Worm (Caenorhabditis elegans) whole organism, L1 larva: ENCODE results near the gene C50C3.5.

Source experiments
- C04F5.9 ChIP-seq: sonication (generic microtip); optimal IDR thresholded peaks from 2 replicates; lab custom pipeline; 2016; ENCODE audit warnings: missing genetic modification characterization, missing compliant biosample characterization
- C16A3.4 ChIP-seq: fragments of 150-350 bp; optimal IDR thresholded peaks from 2 replicates; lab custom pipeline; 2014; ENCODE audit warnings: missing biosample characterization, missing genetic modification characterization
- F16B12.6 ChIP-seq: fragments of 150-350 bp; optimal IDR thresholded peaks from 2 replicates; lab custom pipeline; 2014; ENCODE audit warnings: missing biosample characterization, missing genetic modification characterization
- Y116A8C.19 ChIP-seq: sonication (generic microtip); optimal IDR thresholded peaks from 2 replicates; lab custom pipeline; 2016; ENCODE audit warnings: missing compliant biosample characterization, missing genetic modification characterization, borderline replicate concordance
- aha-1 ChIP-seq: fragments of 150-350 bp; optimal IDR thresholded peaks from 2 replicates; lab custom pipeline; 2014; ENCODE audit warnings: missing biosample characterization, missing genetic modification characterization
- ama-1 ChIP-seq: fragments of 150-350 bp; optimal IDR thresholded peaks from 2 replicates; lab custom pipeline; 2014
- ceh-8 ChIP-seq: fragments of 200-800 bp; sonication (Bioruptor generic); optimal IDR thresholded peaks from 2 replicates; lab custom pipeline; 2018; ENCODE audit warnings: mild to moderate bottlenecking, missing genetic modification characterization, moderate library complexity, missing compliant biosample characterization
- ceh-82 ChIP-seq, 3 experiments: fragments of 150-350 bp in 1 of 3; sonication (generic microtip) in 2 of 3; optimal IDR thresholded peaks; 2 replicates each; lab custom pipeline; 2014 to 2017; ENCODE audit warnings: missing biosample characterization in 3 of 3, missing genetic modification characterization in 3 of 3
- ceh-88 ChIP-seq: fragments of 200-800 bp; sonication (Bioruptor generic); IDR thresholded peaks from 2 replicates; pipeline ENCODE4 v1.3.6; 2022; ENCODE audit warnings: missing genetic modification characterization, missing compliant biosample characterization
- dpl-1 ChIP-seq, 3 experiments: fragments of 150-350 bp in 2 of 3; sonication (generic microtip) in 1 of 3; optimal IDR thresholded peaks; 2 replicates each; lab custom pipeline; 2014 to 2017; ENCODE audit warnings: missing biosample characterization in 3 of 3, missing genetic modification characterization in 3 of 3, missing genetic modification reagents in 3 of 3
- dsc-1 ChIP-seq: sonication (generic microtip); optimal IDR thresholded peaks from 2 replicates; lab custom pipeline; 2016; ENCODE audit warnings: mild to moderate bottlenecking, missing genetic modification characterization, missing compliant biosample characterization
- egl-13 ChIP-seq: sonication (generic microtip); optimal IDR thresholded peaks from 2 replicates; lab custom pipeline; 2016; ENCODE audit warnings: missing genotype, missing genetic modification reagents, missing genetic modification characterization, missing compliant biosample characterization
- ets-5 ChIP-seq: fragments of 200-800 bp; sonication (Bioruptor generic); IDR thresholded peaks from 2 replicates; pipeline ENCODE4 v1.3.6; 2022; ENCODE audit warnings: missing genetic modification characterization, missing compliant biosample characterization
- fkh-10 ChIP-seq: sonication (generic microtip); optimal IDR thresholded peaks from 2 replicates; lab custom pipeline; 2017; ENCODE audit warnings: missing biosample characterization, missing genetic modification reagents, missing genetic modification characterization
- fkh-8 ChIP-seq: sonication (generic microtip); optimal IDR thresholded peaks from 2 replicates; lab custom pipeline; 2016; ENCODE audit warnings: mild to moderate bottlenecking, missing genetic modification characterization, missing compliant biosample characterization
- hpl-2 ChIP-seq: fragments of 150-350 bp; optimal IDR thresholded peaks from 2 replicates; lab custom pipeline; 2014; ENCODE audit warnings: missing biosample characterization, missing genetic modification reagents, missing genetic modification characterization
- jun-1 ChIP-seq: fragments of 150-350 bp; optimal IDR thresholded peaks from 2 replicates; lab custom pipeline; 2014; ENCODE audit warnings: missing biosample characterization, missing genetic modification reagents, missing genetic modification characterization
- lin-14 ChIP-seq: fragments of 200-800 bp; sonication (Bioruptor generic); optimal IDR thresholded peaks from 2 replicates; lab custom pipeline; 2018; ENCODE audit warnings: mild to moderate bottlenecking, missing genetic modification characterization, moderate library complexity, missing compliant biosample characterization
- lin-35 ChIP-seq, 2 experiments: fragments of 150-350 bp; optimal IDR thresholded peaks; 2 replicates each; lab custom pipeline; 2014; ENCODE audit warnings: missing biosample characterization in 2 of 2, missing genetic modification characterization in 2 of 2, missing genetic modification reagents in 2 of 2
- lsy-2 ChIP-seq, 2 experiments: fragments of 150-350 bp; optimal IDR thresholded peaks; 2 replicates each; lab custom pipeline; 2014; ENCODE audit warnings: missing biosample characterization in 2 of 2, missing genetic modification characterization in 2 of 2
- mdl-1 ChIP-seq, 2 experiments: fragments of 150-350 bp; optimal IDR thresholded peaks; 2 replicates each; lab custom pipeline; 2014 to 2017; ENCODE audit warnings: missing biosample characterization in 2 of 2, missing genetic modification characterization in 2 of 2, inconsistent platforms in 1 of 2
- mef-2 ChIP-seq: fragments of 150-350 bp; optimal IDR thresholded peaks from 2 replicates; lab custom pipeline; 2014; ENCODE audit warnings: missing biosample characterization, missing genetic modification characterization
- mep-1 ChIP-seq: fragments of 150-350 bp; optimal IDR thresholded peaks from 2 replicates; lab custom pipeline; 2014; ENCODE audit warnings: missing biosample characterization, missing genetic modification characterization
- nhr-11 ChIP-seq: fragments of 150-350 bp; optimal IDR thresholded peaks from 2 replicates; lab custom pipeline; 2014; ENCODE audit warnings: missing biosample characterization, missing genetic modification characterization
- nhr-12 ChIP-seq: sonication (generic microtip); optimal IDR thresholded peaks from 2 replicates; lab custom pipeline; 2017; ENCODE audit warnings: missing biosample characterization, missing genetic modification characterization
- nhr-19 ChIP-seq: fragments of 200-800 bp; sonication (Bioruptor generic); conservative IDR thresholded peaks from 2 replicates; pipeline ENCODE4 v1.3.6; 2022; ENCODE audit warnings: missing genetic modification characterization, missing compliant biosample characterization
- nhr-237 ChIP-seq: fragments of 150-350 bp; optimal IDR thresholded peaks from 2 replicates; lab custom pipeline; 2014; ENCODE audit warnings: missing biosample characterization, missing genetic modification characterization
- nhr-28 ChIP-seq: fragments of 150-350 bp; optimal IDR thresholded peaks from 2 replicates; lab custom pipeline; 2014; ENCODE audit warnings: missing biosample characterization, missing genetic modification characterization
- nhr-47 ChIP-seq: sonication (generic microtip); optimal IDR thresholded peaks from 2 replicates; lab custom pipeline; 2016; ENCODE audit warnings: mild to moderate bottlenecking, missing genetic modification characterization, moderate library complexity, missing compliant biosample characterization
- nhr-71 ChIP-seq: sonication (generic microtip); optimal IDR thresholded peaks from 2 replicates; lab custom pipeline; 2016; ENCODE audit warnings: mild to moderate bottlenecking, missing genetic modification characterization, moderate library complexity, missing compliant biosample characterization
- nhr-84 ChIP-seq: sonication (generic microtip); optimal IDR thresholded peaks from 2 replicates; lab custom pipeline; 2017; ENCODE audit warnings: missing biosample characterization, missing genetic modification characterization
- nhr-90 ChIP-seq: sonication (generic microtip); optimal IDR thresholded peaks from 2 replicates; lab custom pipeline; 2016; ENCODE audit warnings: mild to moderate bottlenecking, missing genetic modification characterization, missing compliant biosample characterization; ENCODE audit not compliant: poor library complexity
- pax-3 ChIP-seq: fragments of 200-800 bp; sonication (Bioruptor generic); optimal IDR thresholded peaks from 2 replicates; lab custom pipeline; 2018; ENCODE audit warnings: mild to moderate bottlenecking, missing genetic modification characterization, moderate library complexity, missing compliant biosample characterization
- pqm-1 ChIP-seq: sonication (generic microtip); optimal IDR thresholded peaks from 3 replicates; lab custom pipeline; 2017; ENCODE audit warnings: missing biosample characterization, missing genetic modification characterization
- rnt-1 ChIP-seq: sonication (generic microtip); optimal IDR thresholded peaks from 2 replicates; lab custom pipeline; 2016; ENCODE audit warnings: mild to moderate bottlenecking, missing genetic modification characterization, moderate library complexity, missing compliant biosample characterization
- sox-4 ChIP-seq: sonication (generic microtip); optimal IDR thresholded peaks from 2 replicates; lab custom pipeline; 2016; ENCODE audit warnings: missing genetic modification characterization, missing compliant biosample characterization
- swsn-7 ChIP-seq: sonication (generic microtip); optimal IDR thresholded peaks from 2 replicates; lab custom pipeline; 2016; ENCODE audit warnings: missing genetic modification characterization, missing compliant biosample characterization
- tlp-1 ChIP-seq: fragments of 150-350 bp; optimal IDR thresholded peaks from 2 replicates; lab custom pipeline; 2014; ENCODE audit warnings: missing biosample characterization, missing genetic modification characterization
- unc-62 ChIP-seq: fragments of 150-350 bp; optimal IDR thresholded peaks from 2 replicates; lab custom pipeline; 2014; ENCODE audit warnings: missing biosample characterization, missing genetic modification reagents, missing genetic modification characterization
- unc-86 ChIP-seq: sonication (generic microtip); optimal IDR thresholded peaks from 2 replicates; lab custom pipeline; 2016; ENCODE audit warnings: missing genetic modification characterization, missing compliant biosample characterization
- vab-15 ChIP-seq: sonication (generic microtip); optimal IDR thresholded peaks from 2 replicates; lab custom pipeline; 2017; ENCODE audit warnings: missing genotype, mild to moderate bottlenecking, missing genetic modification characterization, missing compliant biosample characterization
- xbp-1 ChIP-seq: sonication (generic microtip); optimal IDR thresholded peaks from 2 replicates; lab custom pipeline; 2016; ENCODE audit warnings: missing genetic modification characterization, missing compliant biosample characterization
- zip-4 ChIP-seq: fragments of 200-800 bp; sonication (Bioruptor generic); optimal IDR thresholded peaks from 2 replicates; lab custom pipeline; 2018; ENCODE audit warnings: mild to moderate bottlenecking, missing genetic modification characterization, moderate library complexity, missing compliant biosample characterization
- ztf-11 ChIP-seq, 2 experiments: sonication (generic microtip); optimal IDR thresholded peaks; 2 replicates each; lab custom pipeline; 2016 to 2017; ENCODE audit warnings: missing genetic modification characterization in 2 of 2, missing biosample characterization in 1 of 2, missing compliant biosample characterization in 1 of 2
- ztf-4 ChIP-seq: fragments of 150-350 bp; optimal IDR thresholded peaks from 2 replicates; lab custom pipeline; 2014; ENCODE audit warnings: missing biosample characterization, missing genetic modification characterization

The C50C3.5 gene

ce11 chrIII:8229480-8229879 lies 50.5 kb downstream of the C50C3.5 start:
- TF ChIP-seq fkh-10 = no peak
- no peak for TF ChIP-seq rnt-1
- no peak for TF ChIP-seq unc-62 (GFP tag; lab: Kevin White, UChicago)
- peak; percentile 1 for TF ChIP-seq sox-4 (tag; lab: Kevin White, UChicago)
- peak; percentile 63 for TF ChIP-seq lin-14
- TF ChIP-seq unc-86 (tag; lab: Kevin White, UChicago) = peak; percentile 91
- no peak for TF ChIP-seq vab-15
- no peak for TF ChIP-seq lin-35 (GFP tag; optimal IDR thresholded peaks at IDR 0.05; lab: Kevin White, UChicago)
- no peak for TF ChIP-seq nhr-90 (tag; lab: Kevin White, UChicago)
- TF ChIP-seq pqm-1 (tag; lab: Kevin White, UChicago) = no peak
- TF ChIP-seq jun-1 (tag; lab: Kevin White, UChicago) = no peak
- TF ChIP-seq dsc-1 (tag; lab: Kevin White, UChicago) = peak; percentile 92
- TF ChIP-seq ceh-88 = no peak
- peak; percentile 45 for TF ChIP-seq ztf-4
- no peak for TF ChIP-seq nhr-237
- TF ChIP-seq mdl-1 (tag; optimal IDR thresholded peaks at IDR 0.05; lab: Kevin White, UChicago) = no peak
- no peak for TF ChIP-seq nhr-19
- TF ChIP-seq nhr-71 = peak; percentile 73
- TF ChIP-seq C04F5.9 = no peak
- peak; percentile 23 for TF ChIP-seq pax-3
- TF ChIP-seq xbp-1 = no peak
- TF ChIP-seq lsy-2 (tag; optimal IDR thresholded peaks at IDR 0.05; lab: Kevin White, UChicago) = no peak
- no peak for TF ChIP-seq ets-5
- TF ChIP-seq ama-1 (lab: Kevin White, UChicago) = no peak
- peak; percentile 76 for TF ChIP-seq egl-13 (tag; lab: Kevin White, UChicago)
- no peak for TF ChIP-seq hpl-2 (GFP tag; lab: Kevin White, UChicago)
- peak; percentile 71 for TF ChIP-seq fkh-8 (tag; lab: Kevin White, UChicago)
- TF ChIP-seq mef-2 = no peak
- no peak for TF ChIP-seq zip-4 (GFP tag; lab: Kevin White, UChicago)
- no peak for TF ChIP-seq ceh-8 (GFP tag; lab: Kevin White, UChicago)
- TF ChIP-seq Y116A8C.19 (tag; lab: Kevin White, UChicago) = no peak
- no peak for TF ChIP-seq ztf-11 (tag; optimal IDR thresholded peaks at IDR 0.05; lab: Kevin White, UChicago)
- TF ChIP-seq nhr-47 = peak; percentile 70
- TF ChIP-seq mep-1 (tag; lab: Kevin White, UChicago) = no peak
- TF ChIP-seq tlp-1 (tag; lab: Kevin White, UChicago) = no peak
- no peak for TF ChIP-seq dpl-1 (GFP tag; optimal IDR thresholded peaks at IDR 0.05; lab: Kevin White, UChicago)
- TF ChIP-seq nhr-11 (tag; lab: Kevin White, UChicago) = peak; percentile 45
- no peak for TF ChIP-seq F16B12.6 (tag; lab: Kevin White, UChicago)
- no peak for TF ChIP-seq aha-1 (tag; lab: Kevin White, UChicago)
- TF ChIP-seq swsn-7 (tag; lab: Kevin White, UChicago) = peak; percentile 43
- TF ChIP-seq nhr-28 = no peak
- no peak for TF ChIP-seq nhr-12 (tag; lab: Kevin White, UChicago)
- no peak for TF ChIP-seq nhr-84 (tag; lab: Kevin White, UChicago)
- TF ChIP-seq ceh-82 (tag; optimal IDR thresholded peaks at IDR 0.05; lab: Kevin White, UChicago) = no peak
- TF ChIP-seq C16A3.4 (tag; lab: Kevin White, UChicago) = no peak
